Fruit fly (Drosophila melanogaster) whole organism, wandering third instar larva: ENCODE data around the gene Dus1.

Experiments used
- Jra ChIP-seq: sonication (Bioruptor generic); optimal IDR thresholded peaks from 2 replicates; lab custom pipeline; 2016; ENCODE audit warnings: missing biosample characterization, missing genetic modification characterization
- OdsH ChIP-seq: fragments of 200-800 bp; sonication (Bioruptor generic); optimal IDR thresholded peaks from 2 replicates; lab custom pipeline; 2016; ENCODE audit warnings: missing biosample characterization, mild to moderate bottlenecking, missing genetic modification characterization
- Sp1 ChIP-seq: fragments of 200-800 bp; sonication (Bioruptor generic); optimal IDR thresholded peaks from 3 replicates; lab custom pipeline; 2019; ENCODE audit warnings: missing biosample characterization, mild to moderate bottlenecking, missing genetic modification characterization, moderate library complexity
- br ChIP-seq: fragments of 200-800 bp; sonication (Bioruptor generic); optimal IDR thresholded peaks from 2 replicates; lab custom pipeline; 2016; ENCODE audit warnings: missing biosample characterization, missing genetic modification characterization
- ey ChIP-seq: fragments of 200-800 bp; sonication (Bioruptor generic); optimal IDR thresholded peaks from 2 replicates; lab custom pipeline; 2016; ENCODE audit warnings: missing biosample characterization, missing genetic modification characterization
- foxo ChIP-seq, 2 experiments: fragments of 200-800 bp; sonication (Bioruptor generic); optimal IDR thresholded peaks; 2 replicates in 1 of 2; 3 replicates in 1 of 2; lab custom pipeline; 2016 to 2017; ENCODE audit warnings: missing biosample characterization in 2 of 2, missing genetic modification characterization in 2 of 2
- h ChIP-seq: fragments of 200-800 bp; sonication (Bioruptor generic); optimal IDR thresholded peaks from 3 replicates; lab custom pipeline; 2016; ENCODE audit warnings: missing biosample characterization, mild to moderate bottlenecking, missing genetic modification characterization
- rgr ChIP-seq: fragments of 200-800 bp; sonication (Bioruptor generic); optimal IDR thresholded peaks from 3 replicates; lab custom pipeline; 2016; ENCODE audit warnings: missing biosample characterization, mild to moderate bottlenecking, missing genetic modification characterization
- sage ChIP-seq: fragments of 200-800 bp; sonication (Bioruptor generic); optimal IDR thresholded peaks from 2 replicates; lab custom pipeline; 2016; ENCODE audit warnings: missing biosample characterization, mild to moderate bottlenecking, missing genetic modification characterization
- usp ChIP-seq: fragments of >200 bp; optimal IDR thresholded peaks from 2 replicates; lab custom pipeline; 2017; ENCODE audit warnings: missing biosample characterization, missing genetic modification characterization

DNA sequence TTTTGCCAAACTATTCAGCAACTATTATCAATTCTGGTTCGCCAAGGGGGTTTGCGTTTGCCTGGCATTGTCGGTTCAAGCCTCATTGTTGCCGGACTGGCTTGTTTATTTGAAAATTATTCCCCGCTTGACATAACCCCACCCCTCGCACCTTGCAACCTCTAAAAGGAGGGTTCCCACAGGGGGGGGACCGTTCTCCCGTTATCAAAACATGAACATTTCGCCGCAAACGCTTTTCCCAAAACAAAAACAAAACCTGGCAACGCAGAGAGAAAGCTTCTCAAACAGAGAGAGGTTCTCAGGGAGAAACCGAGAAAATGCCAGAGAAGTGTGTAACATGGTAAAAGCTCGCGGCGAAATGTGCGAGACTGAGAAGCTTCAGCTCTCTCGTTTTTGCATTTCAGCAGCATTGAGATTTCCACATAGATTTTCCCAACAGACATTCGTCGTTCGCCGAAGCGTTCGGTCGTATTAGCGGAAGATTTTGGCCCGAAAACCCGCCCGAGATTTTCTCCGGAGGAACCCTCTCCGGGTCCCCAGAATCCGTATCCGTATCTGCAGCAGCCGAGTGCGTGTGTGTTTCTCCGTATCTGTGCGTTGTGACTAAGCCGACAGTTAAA, 38.4 kb upstream of the Dus1 start:
- TF ChIP-seq Sp1 = no peak
- no peak for TF ChIP-seq usp (GFP tag; lab: Kevin White, UChicago)
- TF ChIP-seq h (GFP tag; lab: Kevin White, UChicago) = no peak
- no peak for TF ChIP-seq OdsH (GFP tag; lab: Kevin White, UChicago)
- no peak for TF ChIP-seq br (GFP tag; lab: Kevin White, UChicago)
- TF ChIP-seq rgr (GFP tag; lab: Kevin White, UChicago) = no peak
- TF ChIP-seq sage (GFP tag; lab: Kevin White, UChicago) = no peak
- TF ChIP-seq foxo (GFP tag; optimal IDR thresholded peaks at IDR 0.05; lab: Kevin White, UChicago) = no peak
- TF ChIP-seq ey (GFP tag; lab: Kevin White, UChicago) = no peak
- TF ChIP-seq Jra (GFP tag; lab: Kevin White, UChicago) = no peak
